Worm (Caenorhabditis elegans): ENCODE measurements around the gene fbxc-20.

fbxc-20 gene

ce11 chrII:2450990-2451389, 32.1 kb downstream of the fbxc-20 start (continued):
- TF ChIP-seq nhr-76 (tag; optimal IDR thresholded peaks at IDR 0.05) (no peak), zip-4 (GFP tag; optimal IDR thresholded peaks at IDR 0.05) (peak; percentile 9), blmp-1 (tag; optimal IDR thresholded peaks at IDR 0.05) (no peak), nhr-28 (tag; optimal IDR thresholded peaks at IDR 0.05) (no peak), egl-13 (tag; optimal IDR thresholded peaks at IDR 0.05) (peak; percentile 12), xbp-1 (tag; optimal IDR thresholded peaks at IDR 0.05) (peak; percentile 49), nhr-11 (tag; optimal IDR thresholded peaks at IDR 0.05) (no peak), jun-1 (tag; optimal IDR thresholded peaks at IDR 0.05) (peak; percentile 18), fkh-4 (tag; optimal IDR thresholded peaks at IDR 0.05; ENCODE audit: borderline replicate concordance) (peak; percentile 38), nhr-90 (tag; optimal IDR thresholded peaks at IDR 0.05; ENCODE audit: poor library complexity) (peak; percentile 75), tbx-2 (tag; optimal IDR thresholded peaks at IDR 0.05) (peak; percentile 67), mep-1 (tag; optimal IDR thresholded peaks at IDR 0.05) (peak; percentile 51), unc-86 (tag; optimal IDR thresholded peaks at IDR 0.05) (peak; percentile 2), irx-1 (tag; optimal IDR thresholded peaks at IDR 0.05) (peak; percentile 81), Y116A8C.19 (tag; optimal IDR thresholded peaks at IDR 0.05; ENCODE audit: borderline replicate concordance) (no peak), ceh-88 (GFP tag; IDR thresholded peaks at IDR 0.05) (no peak), hlh-17 (GFP tag; optimal IDR thresholded peaks at IDR 0.05; ENCODE audit: borderline replicate concordance) (no peak), sup-37 (GFP tag; optimal IDR thresholded peaks at IDR 0.05) (no peak), efl-3 (GFP tag; optimal IDR thresholded peaks at IDR 0.05) (no peak), ceh-90 (tag; optimal IDR thresholded peaks at IDR 0.05) (peak; percentile 89), aha-1 (tag; optimal IDR thresholded peaks at IDR 0.05) (no peak), sptf-1 (tag; optimal IDR thresholded peaks at IDR 0.05) (no peak), swsn-7 (tag; optimal IDR thresholded peaks at IDR 0.05) (peak; percentile 46), nhr-19 (GFP tag; conservative IDR thresholded peaks at IDR 0.05) (peak; percentile 70), ztf-11 (tag; optimal IDR thresholded peaks at IDR 0.05) (peak in 1 of 2 experiments; percentile 68), nhr-77 (tag; optimal IDR thresholded peaks at IDR 0.05) (no peak), grh-1 (GFP tag; IDR thresholded peaks at IDR 0.05) (0 out of 2 replicates have a peak, but pooled peaks have one; percentile 53), snu-23 (GFP tag; optimal IDR thresholded peaks at IDR 0.05) (peak; percentile 58), aly-2 (tag; optimal IDR thresholded peaks at IDR 0.05) (peak; percentile 29), fkh-10 (GFP tag; optimal IDR thresholded peaks at IDR 0.05) (no peak), ztf-4 (tag; optimal IDR thresholded peaks at IDR 0.05) (no peak), pax-3 (tag; optimal IDR thresholded peaks at IDR 0.05) (peak; percentile 67), nhr-20 (tag; optimal IDR thresholded peaks at IDR 0.05) (peak; percentile 47), ceh-8 (GFP tag; optimal IDR thresholded peaks at IDR 0.05) (no peak), isw-1 (GFP tag; IDR thresholded peaks at IDR 0.05) (peak; percentile 45), elt-2 (tag; optimal IDR thresholded peaks at IDR 0.05) (peak; percentile 24), lin-14 (GFP tag; optimal IDR thresholded peaks at IDR 0.05) (peak; percentile 46), ceh-82 (tag; optimal IDR thresholded peaks at IDR 0.05) (peak in 2 of 3 experiments; percentile 24 to 31), nhr-12 (tag; optimal IDR thresholded peaks at IDR 0.05) (no peak), lin-15B (tag; optimal IDR thresholded peaks at IDR 0.05) (peak; percentile 22), rnt-1 (tag; optimal IDR thresholded peaks at IDR 0.05) (peak; percentile 93), elt-3 (tag; optimal IDR thresholded peaks at IDR 0.05) (no peak), ets-5 (GFP tag; IDR thresholded peaks at IDR 0.05) (no peak), dsc-1 (tag; optimal IDR thresholded peaks at IDR 0.05) (peak; percentile 55), unc-130 (tag; optimal IDR thresholded peaks at IDR 0.05) (no peak), pqm-1 (tag; optimal IDR thresholded peaks at IDR 0.05) (no peak), pag-3 (tag; optimal IDR thresholded peaks at IDR 0.05; ENCODE audit: borderline replicate concordance, insufficient read depth) (no peak), F16B12.6 (tag; optimal IDR thresholded peaks at IDR 0.05) (no peak), nhr-84 (tag; optimal IDR thresholded peaks at IDR 0.05) (no peak), ama-1 (optimal IDR thresholded peaks at IDR 0.05) (no peak), mef-2 (tag; optimal IDR thresholded peaks at IDR 0.05) (no peak), C04F5.9 (tag; optimal IDR thresholded peaks at IDR 0.05) (peak; percentile 19), unc-62 (GFP tag; optimal IDR thresholded peaks at IDR 0.05) (no peak)

All from whole organism, L1 larva.